Fruit fly (Drosophila melanogaster): Measurements from ENCODE around the gene beat-Vc.
A peak's percentile ranks its signal among the peaks of the same experiment; 100 is the strongest.

The beat-Vc gene

DNA sequence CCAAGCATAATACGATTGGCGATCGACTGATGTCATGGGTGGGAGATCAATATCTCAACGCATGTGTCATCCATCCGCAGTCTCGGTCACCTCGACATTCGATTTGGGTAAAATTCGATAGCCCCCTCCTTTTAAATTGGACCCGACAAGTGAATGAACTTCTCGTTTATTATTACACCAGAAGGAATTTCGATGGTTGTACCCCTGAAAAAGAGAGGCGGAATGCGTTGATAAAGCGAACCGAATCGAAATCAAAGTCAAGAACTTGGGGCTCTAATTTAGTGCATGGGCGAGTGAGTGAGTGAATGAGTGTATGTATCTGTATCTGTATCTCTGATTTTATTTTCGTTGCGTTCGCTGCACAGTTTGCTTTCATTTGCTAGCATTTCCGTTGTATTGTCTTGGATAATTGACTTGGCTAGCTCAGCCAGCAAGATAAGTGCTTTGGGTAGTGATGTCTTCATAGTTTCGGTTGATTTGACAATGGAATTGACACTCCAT is 81.0 kb downstream of the beat-Vc start:
- TF ChIP-seq ovo (GFP tag; optimal IDR thresholded peaks at IDR 0.05) (no peak), CG12768 (GFP tag; optimal IDR thresholded peaks at IDR 0.05) (no peak), tj (GFP tag; optimal IDR thresholded peaks at IDR 0.05) (no peak)

DNA sequence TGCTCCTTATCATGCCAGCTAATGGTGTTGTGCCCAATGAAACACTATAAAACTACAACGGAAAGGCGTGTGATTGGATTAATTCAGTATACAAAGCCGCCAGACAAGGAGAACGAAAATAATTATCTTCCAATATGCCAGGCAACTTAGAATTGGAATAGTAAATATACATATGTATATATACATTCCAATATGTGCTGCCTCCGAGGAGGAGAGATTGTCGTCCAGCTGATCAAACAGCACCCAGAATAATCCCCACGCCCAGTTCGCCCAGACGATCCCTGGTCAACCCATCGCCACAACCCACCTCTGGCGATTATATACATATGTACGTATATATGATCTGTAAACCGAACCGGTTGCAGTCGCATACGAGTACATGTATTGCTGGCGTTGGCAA is 81.8 kb downstream of the beat-Vc start:
- TF ChIP-seq toe (GFP tag; optimal IDR thresholded peaks at IDR 0.05) (no peak), Mnt (GFP tag; optimal IDR thresholded peaks at IDR 0.05) (no peak), cnc (optimal IDR thresholded peaks at IDR 0.05) (no peak), CG7101 (tag; optimal IDR thresholded peaks at IDR 0.05) (no peak), CG5204 (GFP tag; optimal IDR thresholded peaks at IDR 0.05) (no peak), pad (GFP tag; optimal IDR thresholded peaks at IDR 0.05) (no peak), kay (GFP tag; ENCODE audit: borderline replicate concordance) (no peak), tj (GFP tag; optimal IDR thresholded peaks at IDR 0.05) (no peak), CG12768 (GFP tag; optimal IDR thresholded peaks at IDR 0.05) (no peak), ovo (GFP tag; optimal IDR thresholded peaks at IDR 0.05) (no peak), bab1 (GFP tag; optimal IDR thresholded peaks at IDR 0.05) (no peak), cic (GFP tag; optimal IDR thresholded peaks at IDR 0.05) (no peak), Clk (GFP tag; optimal IDR thresholded peaks at IDR 0.05) (no peak), Hr96 (GFP tag; optimal IDR thresholded peaks at IDR 0.05) (no peak), CG7045 (GFP tag; optimal IDR thresholded peaks at IDR 0.05) (no peak), CG1620 (GFP tag; optimal IDR thresholded peaks at IDR 0.05) (no peak), Crg-1 (GFP tag; optimal IDR thresholded peaks at IDR 0.05) (no peak), CG14711 (tag; optimal IDR thresholded peaks at IDR 0.05) (no peak)

DNA sequence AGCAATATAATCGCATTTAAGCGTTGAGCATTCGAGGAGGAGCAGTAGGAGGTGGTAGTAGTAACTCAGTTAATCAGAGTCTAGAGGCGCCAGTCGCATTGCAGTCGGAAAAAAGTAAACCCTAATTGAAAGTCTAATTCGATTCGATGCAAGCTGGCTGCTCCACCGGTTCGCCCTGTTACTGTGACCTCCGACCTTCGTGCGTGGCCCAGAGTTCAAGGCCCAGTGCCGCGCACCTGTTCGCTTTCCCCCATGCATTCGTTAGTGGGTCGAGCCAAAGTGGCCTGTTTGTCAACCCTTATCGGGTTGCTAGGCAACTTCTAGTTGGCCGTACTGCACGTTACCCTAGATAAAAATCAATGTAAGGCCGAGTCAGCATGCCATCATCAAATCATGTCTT is 82.6 kb downstream of the beat-Vc start:
- no peak for TF ChIP-seq CG33017 (tag; optimal IDR thresholded peaks at IDR 0.05)
- TF ChIP-seq ovo (GFP tag; optimal IDR thresholded peaks at IDR 0.05), result no peak
- no peak for TF ChIP-seq cic (GFP tag; optimal IDR thresholded peaks at IDR 0.05)
- no peak for TF ChIP-seq bab1 (GFP tag; optimal IDR thresholded peaks at IDR 0.05)
- no peak for TF ChIP-seq CG5204 (GFP tag; optimal IDR thresholded peaks at IDR 0.05)
- TF ChIP-seq Hr96 (GFP tag; optimal IDR thresholded peaks at IDR 0.05), result no peak
- TF ChIP-seq pad (GFP tag; optimal IDR thresholded peaks at IDR 0.05), result no peak
- TF ChIP-seq CG7101 (tag; optimal IDR thresholded peaks at IDR 0.05), result no peak
- TF ChIP-seq kay (GFP tag; ENCODE audit: borderline replicate concordance), result no peak
- TF ChIP-seq CG1620 (GFP tag; optimal IDR thresholded peaks at IDR 0.05), result no peak
- TF ChIP-seq CG12768 (GFP tag; optimal IDR thresholded peaks at IDR 0.05), result no peak
- no peak for TF ChIP-seq tj (GFP tag; optimal IDR thresholded peaks at IDR 0.05)
- no peak for TF ChIP-seq toe (GFP tag; optimal IDR thresholded peaks at IDR 0.05)
- no peak for TF ChIP-seq Clk (GFP tag; optimal IDR thresholded peaks at IDR 0.05)
- TF ChIP-seq Crg-1 (GFP tag; optimal IDR thresholded peaks at IDR 0.05), result no peak
- TF ChIP-seq cnc (optimal IDR thresholded peaks at IDR 0.05), result no peak
- TF ChIP-seq CG7045 (GFP tag; optimal IDR thresholded peaks at IDR 0.05), result no peak
- TF ChIP-seq CG11617 (GFP tag; optimal IDR thresholded peaks at IDR 0.05), result no peak
- TF ChIP-seq Mnt (GFP tag; optimal IDR thresholded peaks at IDR 0.05), result no peak
- no peak for TF ChIP-seq CG14711 (tag; optimal IDR thresholded peaks at IDR 0.05)

DNA sequence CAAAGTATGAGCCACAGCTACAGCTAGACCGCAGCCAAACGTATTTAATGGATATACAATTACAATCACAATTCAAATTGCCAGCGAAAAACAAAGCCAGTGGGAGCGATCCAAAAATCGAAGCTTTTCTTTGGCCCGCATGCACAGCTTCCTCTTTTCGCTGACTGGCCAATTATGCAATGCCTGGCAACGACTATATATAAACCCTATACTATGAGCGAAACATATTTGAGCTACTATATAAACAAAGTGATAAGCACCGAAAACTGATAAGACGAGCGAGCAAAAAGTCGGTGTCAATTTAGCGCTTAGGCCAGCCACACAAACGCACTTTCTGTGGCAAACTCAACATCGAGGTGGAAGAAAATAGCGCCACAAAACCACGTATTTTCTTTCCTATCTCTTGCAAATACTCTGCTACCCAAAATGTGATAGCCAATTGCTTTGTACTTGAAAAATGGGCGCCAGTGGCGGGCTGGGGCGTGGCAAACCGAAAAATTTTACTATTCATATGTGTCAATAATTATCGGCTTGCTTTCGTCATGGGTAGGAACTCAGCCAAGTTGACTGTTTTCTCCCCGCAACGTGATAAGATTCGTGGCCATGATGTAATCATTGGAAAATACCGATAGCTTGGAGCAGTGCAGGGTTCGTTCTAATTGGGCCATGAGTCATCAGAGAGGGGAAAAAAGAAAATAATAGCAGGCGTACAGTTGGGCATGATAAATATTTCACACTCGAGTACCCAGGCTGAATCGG is 83.2 kb downstream of the beat-Vc start:
- TF ChIP-seq kay (GFP tag; ENCODE audit: borderline replicate concordance), result no peak
- no peak for TF ChIP-seq CG12768 (GFP tag; optimal IDR thresholded peaks at IDR 0.05)
- peak; percentile 39 for TF ChIP-seq tj (GFP tag; optimal IDR thresholded peaks at IDR 0.05)

DNA sequence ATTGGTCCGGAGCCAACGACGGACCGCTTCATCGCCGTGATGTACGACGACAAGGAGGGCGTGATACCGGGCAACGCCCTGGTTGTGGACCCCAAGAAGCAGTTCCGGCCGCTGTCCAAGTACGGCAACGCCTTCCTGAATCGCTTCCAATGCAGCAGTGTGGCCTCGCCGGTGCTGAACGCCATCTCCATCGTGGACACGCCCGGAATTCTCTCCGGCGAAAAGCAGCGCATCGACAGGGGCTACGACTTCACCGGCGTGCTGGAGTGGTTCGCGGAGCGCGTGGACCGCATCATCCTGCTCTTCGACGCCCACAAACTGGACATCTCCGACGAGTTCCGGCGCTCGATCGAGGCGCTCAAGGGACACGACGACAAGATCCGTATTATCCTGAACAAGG is 84.7 kb downstream of the beat-Vc start:
- no peak for TF ChIP-seq cic (GFP tag; optimal IDR thresholded peaks at IDR 0.05)
- TF ChIP-seq CG7045 (GFP tag; optimal IDR thresholded peaks at IDR 0.05), result no peak
- no peak for TF ChIP-seq tj (GFP tag; optimal IDR thresholded peaks at IDR 0.05)
- no peak for TF ChIP-seq toe (GFP tag; optimal IDR thresholded peaks at IDR 0.05)
- TF ChIP-seq ovo (GFP tag; optimal IDR thresholded peaks at IDR 0.05), result no peak
- no peak for TF ChIP-seq Mnt (GFP tag; optimal IDR thresholded peaks at IDR 0.05)
- TF ChIP-seq Crg-1 (GFP tag; optimal IDR thresholded peaks at IDR 0.05), result no peak
- TF ChIP-seq CG33017 (tag; optimal IDR thresholded peaks at IDR 0.05), result no peak

DNA sequence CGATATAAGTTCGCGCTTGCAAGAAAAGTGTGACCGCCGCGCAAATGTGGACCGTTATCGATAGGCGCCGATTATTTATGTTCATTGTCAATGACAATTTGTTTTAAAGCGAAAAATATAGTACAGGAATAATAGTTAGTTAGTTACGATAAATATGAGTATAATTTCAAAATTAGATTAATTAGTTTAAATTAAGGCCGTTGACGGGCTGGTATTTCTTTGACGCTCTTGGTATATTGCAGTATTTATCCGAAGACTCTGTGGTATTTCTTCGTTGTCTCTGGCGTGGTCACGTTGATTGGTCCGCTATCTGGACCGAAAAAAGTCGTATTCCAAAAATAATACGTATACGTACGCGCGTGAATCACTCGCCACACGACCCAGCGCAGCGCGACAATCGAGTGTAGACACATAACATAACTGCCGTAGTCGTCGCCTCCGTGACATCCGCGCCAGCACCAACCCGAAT is 85.4 kb downstream of the beat-Vc start:
- TF ChIP-seq bab1 (GFP tag; optimal IDR thresholded peaks at IDR 0.05) (peak; percentile 33), Mnt (GFP tag; optimal IDR thresholded peaks at IDR 0.05) (peak; percentile 56), kay (GFP tag; ENCODE audit: borderline replicate concordance) (peak; percentile 39), cnc (optimal IDR thresholded peaks at IDR 0.05) (no peak), cic (GFP tag; optimal IDR thresholded peaks at IDR 0.05) (peak; percentile 37), CG7101 (tag; optimal IDR thresholded peaks at IDR 0.05) (no peak)

DNA sequence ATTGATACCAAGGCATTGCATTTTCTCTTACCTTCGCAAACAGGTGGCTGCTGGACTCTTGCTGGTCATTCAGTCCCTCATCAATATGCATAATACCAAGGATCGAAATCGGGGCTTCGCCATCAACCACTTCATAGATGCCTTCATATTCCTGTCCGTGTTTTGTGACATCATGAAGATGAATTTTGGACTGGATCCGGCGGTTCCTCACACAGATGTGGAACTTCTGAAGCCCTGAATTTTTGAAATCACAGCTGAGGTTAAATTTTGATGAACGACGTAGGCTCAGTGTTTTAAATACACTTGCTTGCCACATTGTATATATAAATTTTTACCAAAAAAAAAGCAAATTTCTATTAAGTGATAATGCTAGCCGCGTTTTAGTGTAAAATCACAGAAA is 86.0 kb downstream of the beat-Vc start, which contains the start of gene Past1:
Gene Past1 (plus strand): TSS at position 301 of the 400 bp plus-strand sequence.
- no peak for TF ChIP-seq toe (GFP tag; optimal IDR thresholded peaks at IDR 0.05)
- TF ChIP-seq pad (GFP tag; optimal IDR thresholded peaks at IDR 0.05), result no peak
- no peak for TF ChIP-seq Mnt (GFP tag; optimal IDR thresholded peaks at IDR 0.05)
- TF ChIP-seq Clk (GFP tag; optimal IDR thresholded peaks at IDR 0.05), result no peak
- no peak for TF ChIP-seq tj (GFP tag; optimal IDR thresholded peaks at IDR 0.05)
- TF ChIP-seq cnc (optimal IDR thresholded peaks at IDR 0.05), result no peak
- TF ChIP-seq CG12768 (GFP tag; optimal IDR thresholded peaks at IDR 0.05), result no peak
- TF ChIP-seq CG1620 (GFP tag; optimal IDR thresholded peaks at IDR 0.05), result no peak
- TF ChIP-seq CG33017 (tag; optimal IDR thresholded peaks at IDR 0.05), result no peak
- TF ChIP-seq CG14711 (tag; optimal IDR thresholded peaks at IDR 0.05), result no peak
- TF ChIP-seq Hr96 (GFP tag; optimal IDR thresholded peaks at IDR 0.05), result no peak
- no peak for TF ChIP-seq CG11617 (GFP tag; optimal IDR thresholded peaks at IDR 0.05)
- TF ChIP-seq bab1 (GFP tag; optimal IDR thresholded peaks at IDR 0.05), result no peak
- no peak for TF ChIP-seq Crg-1 (GFP tag; optimal IDR thresholded peaks at IDR 0.05)
- TF ChIP-seq CG7101 (tag; optimal IDR thresholded peaks at IDR 0.05), result no peak
- TF ChIP-seq kay (GFP tag; ENCODE audit: borderline replicate concordance), result no peak
- TF ChIP-seq CG5204 (GFP tag; optimal IDR thresholded peaks at IDR 0.05), result no peak
- no peak for TF ChIP-seq CG7045 (GFP tag; optimal IDR thresholded peaks at IDR 0.05)
- TF ChIP-seq cic (GFP tag; optimal IDR thresholded peaks at IDR 0.05), result no peak
- TF ChIP-seq ovo (GFP tag; optimal IDR thresholded peaks at IDR 0.05), result no peak
